Worm (Caenorhabditis elegans): ENCODE measurements around the gene mrpl-48.

ce11 chrV:5594315-5594714 is 809 bp downstream of the mrpl-48 start, which contains the start of gene crn-2:
- no peak for TF ChIP-seq W03F9.2 (tag; optimal IDR thresholded peaks at IDR 0.05)
- TF ChIP-seq him-1 (tag; optimal IDR thresholded peaks at IDR 0.05) = no peak
